Worm (Caenorhabditis elegans) whole organism, late embryonic: ENCODE measurements around the gene spsb-1.

Experiments used
- ama-1 ChIP-seq: fragments of 150-350 bp; optimal IDR thresholded peaks from 2 replicates; lab custom pipeline; 2014
- ceh-18 ChIP-seq: sonication (generic microtip); optimal IDR thresholded peaks from 2 replicates; lab custom pipeline; 2016; ENCODE audit warnings: missing genetic modification characterization, missing compliant biosample characterization
- dmd-4 ChIP-seq: sonication (generic microtip); optimal IDR thresholded peaks from 2 replicates; lab custom pipeline; 2016; ENCODE audit warnings: borderline replicate concordance, missing genetic modification characterization, missing compliant biosample characterization
- elt-2 ChIP-seq: sonication (generic microtip); optimal IDR thresholded peaks from 2 replicates; lab custom pipeline; 2016; ENCODE audit warnings: missing genetic modification reagents, missing genetic modification characterization, missing compliant biosample characterization
- mec-3 ChIP-seq: sonication (generic microtip); optimal IDR thresholded peaks from 2 replicates; lab custom pipeline; 2016; ENCODE audit warnings: borderline replicate concordance, missing genetic modification characterization, missing compliant biosample characterization
- nhr-232 ChIP-seq: sonication (generic microtip); optimal IDR thresholded peaks from 2 replicates; lab custom pipeline; 2016; ENCODE audit warnings: missing genetic modification characterization, missing compliant biosample characterization
- pha-4 ChIP-seq: fragments of 150-350 bp; optimal IDR thresholded peaks from 2 replicates; lab custom pipeline; 2018; ENCODE audit warnings: missing biosample characterization, missing genetic modification reagents, missing genetic modification characterization
- pqm-1 ChIP-seq: sonication (generic microtip); optimal IDR thresholded peaks from 2 replicates; lab custom pipeline; 2016; ENCODE audit warnings: missing genetic modification characterization, missing compliant biosample characterization
- sox-4 ChIP-seq: sonication (generic microtip); optimal IDR thresholded peaks from 2 replicates; lab custom pipeline; 2017; ENCODE audit warnings: mild to moderate bottlenecking, missing genetic modification characterization, inconsistent platforms, missing compliant biosample characterization
- ttx-3 ChIP-seq: sonication (generic microtip); optimal IDR thresholded peaks from 2 replicates; lab custom pipeline; 2016; ENCODE audit warnings: missing genetic modification reagents, missing genetic modification characterization, missing compliant biosample characterization
- unc-55 ChIP-seq: sonication (generic microtip); optimal IDR thresholded peaks from 2 replicates; lab custom pipeline; 2017; ENCODE audit warnings: missing biosample characterization, missing genetic modification reagents, missing genetic modification characterization
- ztf-16 ChIP-seq: sonication (generic microtip); optimal IDR thresholded peaks from 2 replicates; lab custom pipeline; 2017; ENCODE audit warnings: missing genetic modification characterization, missing compliant biosample characterization

ce11 chrII:15196433-15196832 is at the start of gene spsb-1:
- TF ChIP-seq sox-4 (no peak), mec-3 (tag; lab: Kevin White, UChicago) (no peak), ttx-3 (tag; lab: Kevin White, UChicago) (no peak), pqm-1 (no peak), elt-2 (tag; lab: Kevin White, UChicago) (no peak), ama-1 (lab: Kevin White, UChicago) (no peak), pha-4 (tag; lab: Kevin White, UChicago) (no peak), ceh-18 (tag; lab: Kevin White, UChicago) (no peak), ztf-16 (tag; lab: Kevin White, UChicago) (no peak), unc-55 (GFP tag; lab: Kevin White, UChicago) (no peak), nhr-232 (tag; lab: Kevin White, UChicago) (no peak), dmd-4 (tag; lab: Kevin White, UChicago) (no peak)
